Worm (Caenorhabditis elegans) whole organism, midembryonic: Measurements from ENCODE around the gene M02B1.4.

Experiments used
- flt-1 ChIP-seq: fragments of 200-800 bp; sonication (Bioruptor generic); IDR thresholded peaks from 2 replicates; pipeline ENCODE4 v1.3.6; 2022; ENCODE audit warnings: missing genetic modification characterization, missing compliant biosample characterization
- ref-1 ChIP-seq: fragments of 200-800 bp; sonication (Bioruptor generic); conservative IDR thresholded peaks from 2 replicates; pipeline ENCODE4 v1.3.6; 2022; ENCODE audit warnings: missing genetic modification reagents, missing genetic modification characterization, missing compliant biosample characterization
- ztf-23 ChIP-seq: fragments of 200-800 bp; sonication (Bioruptor generic); IDR thresholded peaks from 2 replicates; pipeline ENCODE4 v1.3.6; 2022; ENCODE audit warnings: missing genetic modification reagents, missing genetic modification characterization, missing compliant biosample characterization

DNA sequence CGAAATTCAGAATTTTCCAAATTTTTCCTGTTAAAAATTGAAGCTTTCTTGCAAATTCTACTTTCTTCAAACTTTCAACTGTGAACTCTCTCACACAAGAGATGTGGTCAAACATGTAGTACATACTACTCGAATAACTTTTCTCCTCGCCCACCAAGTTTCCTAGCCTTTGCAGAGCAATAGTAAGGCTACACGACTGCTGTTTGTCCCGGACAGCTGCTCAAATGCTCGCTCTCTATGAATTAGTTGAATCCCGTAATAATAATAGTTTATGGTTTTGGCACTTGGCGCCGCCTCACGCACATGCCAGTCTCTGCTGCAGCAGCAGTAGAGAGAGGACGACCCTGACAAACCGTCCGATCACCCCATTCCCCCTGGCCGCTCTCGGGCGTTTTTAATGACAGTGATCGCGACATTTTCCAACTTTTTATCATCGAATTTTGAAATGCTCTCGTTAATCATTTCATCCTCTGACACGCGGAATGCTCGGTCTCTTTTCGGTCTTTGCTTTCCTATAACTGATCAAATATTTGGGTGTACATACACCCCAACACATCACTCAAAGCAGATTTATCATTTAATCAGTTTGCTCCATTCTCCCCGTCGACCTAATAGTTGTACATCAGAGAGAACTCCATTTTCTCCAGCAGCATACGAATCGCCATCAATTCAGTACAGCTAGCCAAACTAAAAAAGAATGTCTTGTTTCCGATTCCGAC, 8.7 kb upstream of the M02B1.4 start:
- TF ChIP-seq ztf-23 (GFP tag; lab: Robert Waterston, UW) (no peak), ref-1 (GFP tag; lab: Robert Waterston, UW) (no peak), flt-1 (GFP tag; lab: Robert Waterston, UW) (no peak)
